Fruit fly (Drosophila melanogaster) whole organism, embryonic: ENCODE results near the gene GlcAT-P.
"Not testable (repeated sequence)": the region's sequence is repeated elsewhere in the genome, so short reads cannot be mapped to it uniquely, and the experiment has no call there.

Source experiments
- Adf1 ChIP-seq: fragments of 200-800 bp; sonication (Bioruptor generic); IDR thresholded peaks from 2 replicates; pipeline ENCODE4 v1.3.6; 2022; ENCODE audit warnings: missing biosample characterization, missing genetic modification characterization
- CG33557 ChIP-seq: fragments of 200-800 bp; sonication (Bioruptor generic); optimal IDR thresholded peaks from 2 replicates; lab custom pipeline; 2019; ENCODE audit warnings: missing biosample characterization, mild to moderate bottlenecking, missing genetic modification characterization, moderate library complexity
- CG6854 ChIP-seq: fragments of 200-800 bp; sonication (Bioruptor generic); optimal IDR thresholded peaks from 3 replicates; lab custom pipeline; 2017; ENCODE audit warnings: missing biosample characterization, mild to moderate bottlenecking, missing genetic modification characterization
- Ptx1 ChIP-seq: fragments of 200-800 bp; sonication (Bioruptor generic); IDR thresholded peaks from 2 replicates; pipeline ENCODE4 v1.3.6; 2022; ENCODE audit warnings: missing biosample characterization, missing genetic modification characterization
- crol ChIP-seq: fragments of 200-800 bp; sonication (Bioruptor generic); IDR thresholded peaks from 2 replicates; pipeline ENCODE4 v1.3.6; 2022; ENCODE audit warnings: missing biosample characterization, missing genetic modification characterization
- hkb ChIP-seq, 2 experiments: fragments of 200-800 bp in 1 of 2; fragments of >200 bp in 1 of 2; sonication (Bioruptor generic) in 1 of 2; IDR thresholded peaks in 1 of 2; optimal IDR thresholded peaks in 1 of 2; 2 replicates each; pipeline versions ENCODE4 v1.3.6 to Lab custom; 2017 to 2022; ENCODE audit warnings: missing biosample characterization in 1 of 2, missing genetic modification characterization in 1 of 2
- nerfin-2 ChIP-seq: fragments of 200-800 bp; sonication (Bioruptor generic); IDR thresholded peaks from 2 replicates; pipeline ENCODE4 v1.3.6; 2022; ENCODE audit warnings: missing biosample characterization, missing genetic modification characterization; ENCODE audit not compliant: partially characterized antibody

- not testable (repeated sequence) for TF ChIP-seq CG6854 (GFP tag; lab: Kevin White, UChicago); CG33557 (GFP tag; lab: Kevin White, UChicago); Adf1 (GFP tag; lab: Robert Waterston, UW); nerfin-2 (GFP tag; lab: Robert Waterston, UW); hkb (optimal IDR thresholded peaks at IDR 0.05; lab: Kevin White, UChicago); hkb (GFP tag; IDR thresholded peaks at IDR 0.05; lab: Robert Waterston, UW); Ptx1 (GFP tag; lab: Robert Waterston, UW); crol (GFP tag; lab: Robert Waterston, UW)
Measured at dm6 chr3L:11132055-11132454, 65.3 kb downstream of the GlcAT-P start, which contains the start of gene CG32074.
